Worm (Caenorhabditis elegans): ENCODE results near the gene unc-130.

DNA sequence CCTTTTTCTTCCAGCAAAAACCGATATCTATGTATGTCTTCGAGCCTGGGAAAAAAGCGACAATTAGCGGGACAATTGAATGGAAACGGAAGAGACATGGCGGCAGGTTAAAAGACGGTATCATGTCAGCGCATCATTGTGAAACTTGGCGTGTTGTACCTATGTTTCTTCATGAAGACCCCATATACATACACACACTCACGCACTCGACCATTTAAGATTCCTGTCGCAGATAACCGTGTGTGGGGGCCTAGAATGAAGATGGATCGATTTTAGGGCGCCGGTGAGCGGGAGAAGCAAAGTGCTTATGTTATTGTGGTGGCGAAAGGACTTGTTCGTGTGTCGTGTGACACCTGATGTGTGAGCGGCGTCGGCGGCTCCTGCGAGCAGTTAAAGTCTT lies 4.9 kb upstream of the unc-130 start:
- TF ChIP-seq snpc-4 (tag; optimal IDR thresholded peaks at IDR 0.05) (no peak), nhr-25 (tag; optimal IDR thresholded peaks at IDR 0.05) (no peak), nhr-10 (tag; optimal IDR thresholded peaks at IDR 0.05) (no peak), ztf-4 (tag; optimal IDR thresholded peaks at IDR 0.05) (no peak), egl-27 (tag; optimal IDR thresholded peaks at IDR 0.05) (no peak), ztf-11 (tag; optimal IDR thresholded peaks at IDR 0.05) (no peak), nhr-6 (tag; optimal IDR thresholded peaks at IDR 0.05) (no peak), nhr-237 (tag; optimal IDR thresholded peaks at IDR 0.05) (no peak)

Data from whole organism, L2 larva.